Fruit fly (Drosophila melanogaster) whole organism, embryonic: ENCODE data around the gene CG44004.

Source experiments
- CG10209 ChIP-seq: fragments of 200-800 bp; sonication (Bioruptor generic); optimal IDR thresholded peaks from 3 replicates; lab custom pipeline; 2017; ENCODE audit warnings: missing biosample characterization, mild to moderate bottlenecking, missing genetic modification characterization, missing genetic modification reagents
- CG11723 ChIP-seq: fragments of 200-800 bp; sonication (Bioruptor generic); optimal IDR thresholded peaks from 2 replicates; lab custom pipeline; 2017; ENCODE audit warnings: missing biosample characterization, mild to moderate bottlenecking, missing genetic modification characterization
- CG15696 ChIP-seq: fragments of 200-800 bp; sonication (Bioruptor generic); optimal IDR thresholded peaks from 2 replicates; lab custom pipeline; 2019; ENCODE audit warnings: missing biosample characterization, mild to moderate bottlenecking, missing genetic modification characterization, moderate library complexity
- CG16779 ChIP-seq: fragments of 200-800 bp; sonication (Bioruptor generic); IDR thresholded peaks from 2 replicates; pipeline ENCODE4 v1.3.6; 2022; ENCODE audit warnings: missing biosample characterization, missing genetic modification characterization
- CG2129 ChIP-seq: fragments of 200-800 bp; sonication (Bioruptor generic); IDR thresholded peaks from 2 replicates; pipeline ENCODE4 v1.3.6; 2022; ENCODE audit warnings: missing biosample characterization, missing genetic modification characterization; ENCODE audit not compliant: partially characterized antibody
- CG32767 ChIP-seq: fragments of 200-800 bp; sonication (Bioruptor generic); IDR thresholded peaks from 2 replicates; pipeline ENCODE4 v1.3.6; 2022; ENCODE audit warnings: missing biosample characterization, missing genetic modification characterization
- CG3726 ChIP-seq: fragments of 200-800 bp; sonication (Bioruptor generic); IDR thresholded peaks from 3 replicates; pipeline ENCODE4, ENCODE4 v1.3.6; 2022; ENCODE audit warnings: missing biosample characterization, missing genetic modification characterization
- CG5953 ChIP-seq: fragments of 200-800 bp; sonication (Bioruptor generic); IDR thresholded peaks from 2 replicates; pipeline ENCODE4 v1.3.6; 2022; ENCODE audit warnings: missing biosample characterization, missing genetic modification characterization
- Ets65A ChIP-seq: fragments of 200-800 bp; sonication (Bioruptor generic); peaks from one replicate; lab custom pipeline; 2016; ENCODE audit warnings: missing biosample characterization, missing genetic modification characterization
- btn ChIP-seq: fragments of 200-800 bp; sonication (Bioruptor generic); optimal IDR thresholded peaks from 2 replicates; lab custom pipeline; 2016; ENCODE audit warnings: missing biosample characterization, missing genetic modification characterization
- lola ChIP-seq, 3 experiments: fragments of >200 bp in 2 of 3; fragments of 200-800 bp in 1 of 3; sonication (Bioruptor generic) in 1 of 3; optimal IDR thresholded peaks; 2 replicates each; lab custom pipeline; 2017 to 2019; ENCODE audit warnings: missing biosample characterization in 3 of 3, missing genetic modification characterization in 3 of 3, mild to moderate bottlenecking in 1 of 3, moderate library complexity in 1 of 3
- pan ChIP-seq, 4 experiments: fragments of >200 bp in 3 of 4; fragments of 200-800 bp in 1 of 4; sonication (Bioruptor generic) in 1 of 4; optimal IDR thresholded peaks in 3 of 4; IDR thresholded peaks in 1 of 4; 2 replicates each; pipeline versions ENCODE4 v1.3.6 to Lab custom; 2017 to 2022; ENCODE audit warnings: missing biosample characterization in 2 of 4, missing genetic modification characterization in 2 of 4, mixed read lengths in 1 of 4
- prd ChIP-seq, 3 experiments: fragments of >200 bp in 2 of 3; fragments of 200-800 bp in 1 of 3; sonication (Bioruptor generic) in 1 of 3; optimal IDR thresholded peaks in 2 of 3; IDR thresholded peaks in 1 of 3; 2 replicates in 2 of 3; 3 replicates in 1 of 3; pipeline versions ENCODE4 v1.3.6 to Lab custom; 2017 to 2022; ENCODE audit warnings: missing biosample characterization in 1 of 3, missing genetic modification characterization in 1 of 3
- vvl ChIP-seq: fragments of 200-800 bp; sonication (Bioruptor generic); IDR thresholded peaks from 2 replicates; pipeline ENCODE4 v1.3.6; 2022; ENCODE audit warnings: missing biosample characterization, missing genetic modification characterization

dm6 chr3L:18077649-18078417 lies 4.2 kb upstream of the CG44004 start:
- TF ChIP-seq Ets65A (GFP tag; lab: Kevin White, UChicago) (peak; percentile 68), CG16779 (GFP tag; lab: Robert Waterston, UW) (no peak), pan (optimal IDR thresholded peaks at IDR 0.05; lab: Kevin White, UChicago) (no peak), pan (GFP tag; optimal IDR thresholded peaks at IDR 0.05 in 1 of 2, IDR thresholded peaks at IDR 0.05 in 1 of 2) (no peak), CG10209 (GFP tag; lab: Kevin White, UChicago) (peak; percentile 28), CG15696 (no peak), btn (GFP tag; lab: Kevin White, UChicago) (no peak), CG32767 (GFP tag; lab: Robert Waterston, UW) (no peak), CG2129 (no peak), vvl (no peak), CG11723 (GFP tag; lab: Kevin White, UChicago) (no peak), prd (optimal IDR thresholded peaks at IDR 0.05; lab: Kevin White, UChicago) (no peak), prd (GFP tag; IDR thresholded peaks at IDR 0.05; lab: Robert Waterston, UW) (no peak), lola (GFP tag; optimal IDR thresholded peaks at IDR 0.05; lab: Kevin White, UChicago) (peak in 1 of 3 experiments; percentile 49), CG5953 (GFP tag; lab: Robert Waterston, UW) (no peak), CG3726 (GFP tag; lab: Robert Waterston, UW) (no peak)
